Worm (Caenorhabditis elegans): ENCODE results near the gene clik-1.

DNA sequence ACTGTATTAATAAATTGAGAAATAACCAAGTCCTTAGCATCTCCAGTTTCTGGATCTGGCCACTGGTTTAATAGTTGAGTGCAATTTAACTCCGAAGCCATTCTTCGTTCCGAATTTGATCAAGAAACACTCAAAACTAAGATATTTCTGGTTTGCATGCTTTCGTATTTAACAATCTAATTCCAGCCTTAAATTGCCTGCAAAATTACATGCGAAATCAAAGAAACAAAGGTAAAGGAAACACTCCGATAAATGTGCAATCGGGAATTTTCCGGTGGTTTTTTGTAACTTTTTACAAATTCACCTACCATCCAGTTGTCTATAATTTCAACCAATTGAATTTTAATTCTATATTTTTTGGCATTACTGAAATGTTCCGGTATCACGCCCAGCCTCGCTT, 33.3 kb upstream of the clik-1 start, which contains the start of gene dmsr-10:
- TF ChIP-seq F13H6.1 (tag; optimal IDR thresholded peaks at IDR 0.05) (no peak), lin-39 (tag; optimal IDR thresholded peaks at IDR 0.05) (no peak), R02D3.7 (tag; optimal IDR thresholded peaks at IDR 0.05) (no peak), nhr-237 (tag; optimal IDR thresholded peaks at IDR 0.05) (no peak), ceh-82 (tag; optimal IDR thresholded peaks at IDR 0.05) (no peak), alr-1 (tag; optimal IDR thresholded peaks at IDR 0.05) (no peak), elt-3 (tag; optimal IDR thresholded peaks at IDR 0.05) (no peak), ztf-11 (tag; optimal IDR thresholded peaks at IDR 0.05) (no peak), ztf-4 (tag; optimal IDR thresholded peaks at IDR 0.05) (no peak)

Data from whole organism, L2 larva.